Worm (Caenorhabditis elegans) whole organism, L4 larva: ENCODE measurements around the gene msp-81.

Source experiments
- D1046.2 ChIP-seq: fragments of 200-800 bp; sonication (Bioruptor generic); IDR thresholded peaks from 2 replicates; pipeline ENCODE4 v1.3.6; 2022; ENCODE audit warnings: missing genetic modification characterization, missing compliant biosample characterization
- F10B5.3 ChIP-seq: sonication (generic microtip); optimal IDR thresholded peaks from 2 replicates; lab custom pipeline; 2016; ENCODE audit warnings: mild to moderate bottlenecking, missing genetic modification characterization, missing compliant biosample characterization
- F26F4.8 ChIP-seq: fragments of 200-800 bp; sonication (Bioruptor generic); conservative IDR thresholded peaks from 2 replicates; pipeline ENCODE4 v1.3.6; 2022; ENCODE audit warnings: missing genetic modification characterization, missing compliant biosample characterization
- F49E8.2 ChIP-seq: sonication (generic microtip); optimal IDR thresholded peaks from 2 replicates; lab custom pipeline; 2016; ENCODE audit warnings: missing compliant biosample characterization, mild to moderate bottlenecking, missing genetic modification characterization, borderline replicate concordance
- T20F7.1 ChIP-seq: fragments of 200-800 bp; sonication (Bioruptor generic); optimal IDR thresholded peaks from 2 replicates; lab custom pipeline; 2018; ENCODE audit warnings: mild to moderate bottlenecking, missing genetic modification characterization, missing compliant biosample characterization
- Y5F2A.4 ChIP-seq: fragments of 200-800 bp; sonication (Bioruptor generic); optimal IDR thresholded peaks from 2 replicates; lab custom pipeline; 2018; ENCODE audit warnings: mild to moderate bottlenecking, missing genetic modification characterization, missing compliant biosample characterization
- Y75B8A.6 ChIP-seq: fragments of 200-800 bp; sonication (Bioruptor generic); IDR thresholded peaks from 2 replicates; pipeline ENCODE4 v1.3.6; 2022; ENCODE audit warnings: missing genetic modification reagents, missing genetic modification characterization, missing compliant biosample characterization
- aha-1 ChIP-seq: fragments of 150-350 bp; peaks from one replicate; lab custom pipeline; 2014; ENCODE audit warnings: missing biosample characterization, missing genetic modification characterization
- arid-1 ChIP-seq: fragments of 200-800 bp; sonication (Bioruptor generic); conservative IDR thresholded peaks from 2 replicates; pipeline ENCODE4 v1.3.6; 2022; ENCODE audit warnings: missing genetic modification reagents, missing genetic modification characterization, missing compliant biosample characterization
- attf-4 ChIP-seq: sonication (generic microtip); optimal IDR thresholded peaks from 3 replicates; lab custom pipeline; 2017; ENCODE audit warnings: missing biosample characterization, missing genetic modification characterization
- ceh-28 ChIP-seq: fragments of 150-350 bp; optimal IDR thresholded peaks from 2 replicates; lab custom pipeline; 2014; ENCODE audit warnings: missing biosample characterization, missing genetic modification reagents, missing genetic modification characterization
- ceh-44 ChIP-seq: fragments of 200-800 bp; sonication (Bioruptor generic); IDR thresholded peaks from 2 replicates; pipeline ENCODE4 v1.3.6; 2022; ENCODE audit warnings: missing genetic modification reagents, missing genetic modification characterization, missing compliant biosample characterization
- ceh-82 ChIP-seq: sonication (generic microtip); optimal IDR thresholded peaks from 2 replicates; lab custom pipeline; 2017; ENCODE audit warnings: missing biosample characterization, missing genetic modification characterization
- daf-16 ChIP-seq, 3 experiments: sonication (generic microtip); optimal IDR thresholded peaks; 2 replicates each; lab custom pipeline; 2016 to 2017; ENCODE audit warnings: missing genetic modification characterization in 3 of 3, missing genetic modification reagents in 3 of 3, mild to moderate bottlenecking in 2 of 3, missing compliant biosample characterization in 2 of 3, missing biosample characterization in 1 of 3, moderate library complexity in 1 of 3
- daf-8 ChIP-seq: fragments of 200-800 bp; sonication (Bioruptor generic); IDR thresholded peaks from 2 replicates; pipeline ENCODE4 v1.3.6; 2022; ENCODE audit warnings: missing genetic modification characterization, missing compliant biosample characterization
- dmd-6 ChIP-seq: fragments of 200-800 bp; sonication (Bioruptor generic); IDR thresholded peaks from 2 replicates; pipeline ENCODE4 v1.3.6; 2022; ENCODE audit warnings: missing genetic modification reagents, missing genetic modification characterization, missing compliant biosample characterization
- dve-1 ChIP-seq: sonication (generic microtip); optimal IDR thresholded peaks from 2 replicates; lab custom pipeline; 2017; ENCODE audit warnings: antibody characterized with exemption, mild to moderate bottlenecking, missing genetic modification characterization, missing compliant biosample characterization; ENCODE audit not compliant: insufficient read depth
- egl-43 ChIP-seq: fragments of 200-800 bp; sonication (Bioruptor generic); IDR thresholded peaks from 2 replicates; pipeline ENCODE4 v1.3.6; 2022; ENCODE audit warnings: missing genetic modification reagents, missing genetic modification characterization, missing compliant biosample characterization
- gei-8 ChIP-seq: fragments of 200-800 bp; sonication (Bioruptor generic); optimal IDR thresholded peaks from 2 replicates; lab custom pipeline; 2018; ENCODE audit warnings: mild to moderate bottlenecking, missing genetic modification characterization, missing compliant biosample characterization
- hif-1 ChIP-seq, 2 experiments: sonication (generic microtip); optimal IDR thresholded peaks; 2 replicates each; lab custom pipeline; 2016 to 2017; ENCODE audit warnings: missing compliant biosample characterization in 2 of 2, missing genetic modification characterization in 2 of 2, missing genetic modification reagents in 2 of 2, missing genotype in 2 of 2, mild to moderate bottlenecking in 1 of 2
- hmg-1.1 ChIP-seq: fragments of 200-800 bp; sonication (Bioruptor generic); IDR thresholded peaks from 2 replicates; pipeline ENCODE4 v1.3.6; 2022; ENCODE audit warnings: missing genetic modification reagents, missing genetic modification characterization, missing compliant biosample characterization
- lin-1 ChIP-seq: fragments of 200-800 bp; sonication (Bioruptor generic); IDR thresholded peaks from 2 replicates; pipeline ENCODE4 v1.3.6; 2022; ENCODE audit warnings: missing genetic modification reagents, missing genetic modification characterization, missing compliant biosample characterization
- lin-38 ChIP-seq: fragments of 200-800 bp; sonication (Bioruptor generic); IDR thresholded peaks from 2 replicates; pipeline ENCODE4 v1.3.6; 2022; ENCODE audit warnings: missing genetic modification reagents, missing genetic modification characterization, missing compliant biosample characterization
- madf-5 ChIP-seq, 2 experiments: fragments of 200-800 bp; sonication (Bioruptor generic); IDR thresholded peaks; 2 replicates each; pipeline ENCODE4 v1.3.6; 2022; ENCODE audit warnings: missing compliant biosample characterization in 2 of 2, missing genetic modification characterization in 2 of 2
- madf-9 ChIP-seq: fragments of 200-800 bp; sonication (Bioruptor generic); conservative IDR thresholded peaks from 2 replicates; pipeline ENCODE4 v1.3.6; 2022; ENCODE audit warnings: missing genetic modification reagents, missing genetic modification characterization, missing compliant biosample characterization
- mdl-1 ChIP-seq, 2 experiments: fragments of 150-350 bp in 1 of 2; sonication (generic microtip) in 1 of 2; optimal IDR thresholded peaks; 2 replicates each; lab custom pipeline; 2014 to 2017; ENCODE audit warnings: missing biosample characterization in 2 of 2, missing genetic modification characterization in 2 of 2
- mep-1 ChIP-seq: fragments of 150-350 bp; sonication (generic microtip); optimal IDR thresholded peaks from 3 replicates; lab custom pipeline; 2014; ENCODE audit warnings: missing biosample characterization, missing genetic modification characterization
- mxl-3 ChIP-seq: fragments of 200-800 bp; sonication (Bioruptor generic); optimal IDR thresholded peaks from 2 replicates; lab custom pipeline; 2018; ENCODE audit warnings: mild to moderate bottlenecking, missing genetic modification characterization, missing compliant biosample characterization
- nhr-102 ChIP-seq: sonication (generic microtip); optimal IDR thresholded peaks from 2 replicates; lab custom pipeline; 2016; ENCODE audit warnings: mild to moderate bottlenecking, missing genetic modification characterization, moderate library complexity, missing compliant biosample characterization
- nhr-111 ChIP-seq: fragments of 200-800 bp; sonication (Bioruptor generic); optimal IDR thresholded peaks from 2 replicates; lab custom pipeline; 2018; ENCODE audit warnings: mild to moderate bottlenecking, missing genetic modification characterization, missing compliant biosample characterization
- nhr-25 ChIP-seq: sonication (generic microtip); optimal IDR thresholded peaks from 2 replicates; lab custom pipeline; 2017; ENCODE audit warnings: missing genetic modification characterization, mild to moderate bottlenecking, missing compliant biosample characterization, antibody characterized with exemption, moderate library complexity, borderline replicate concordance; ENCODE audit not compliant: insufficient read depth
- nhr-28 ChIP-seq: fragments of 150-350 bp; optimal IDR thresholded peaks from 2 replicates; lab custom pipeline; 2014; ENCODE audit warnings: missing biosample characterization, missing genetic modification characterization
- pqm-1 ChIP-seq: sonication (generic microtip); optimal IDR thresholded peaks from 2 replicates; lab custom pipeline; 2017; ENCODE audit warnings: missing biosample characterization, missing genetic modification characterization
- skn-1 ChIP-seq: fragments of 150-350 bp; optimal IDR thresholded peaks from 2 replicates; lab custom pipeline; 2014; ENCODE audit warnings: missing biosample characterization, missing genetic modification characterization
- snpc-4 ChIP-seq: fragments of 150-350 bp; optimal IDR thresholded peaks from 2 replicates; lab custom pipeline; 2014; ENCODE audit warnings: missing biosample characterization, missing genetic modification characterization
- unc-130 ChIP-seq: sonication (generic microtip); optimal IDR thresholded peaks from 2 replicates; lab custom pipeline; 2016; ENCODE audit warnings: missing genetic modification reagents, missing genetic modification characterization, missing compliant biosample characterization
- vab-7 ChIP-seq: fragments of 200-800 bp; sonication (Bioruptor generic); IDR thresholded peaks from 2 replicates; pipeline ENCODE4 v1.3.6; 2022; ENCODE audit warnings: missing genetic modification reagents, missing genetic modification characterization, missing compliant biosample characterization

The msp-81 gene

ce11 chrIV:9857952-9858488, 21.8 kb upstream of the msp-81 start, which contains the start of gene npp-1 (continued):
- no peak for TF ChIP-seq attf-4 (tag; lab: Kevin White, UChicago)
- TF ChIP-seq D1046.2 (GFP tag; lab: Robert Waterston, UW), result no peak
- no peak for TF ChIP-seq mep-1 (tag; lab: Kevin White, UChicago)
- no peak for TF ChIP-seq gei-8 (GFP tag; lab: Kevin White, UChicago)
- TF ChIP-seq F49E8.2 (tag; lab: Kevin White, UChicago), result no peak
- TF ChIP-seq nhr-102 (tag; lab: Kevin White, UChicago), result no peak
- TF ChIP-seq Y75B8A.6 (GFP tag; lab: Robert Waterston, UW), result no peak
- no peak for TF ChIP-seq ceh-44
- TF ChIP-seq mdl-1 (tag; optimal IDR thresholded peaks at IDR 0.05; lab: Kevin White, UChicago), result no peak
- TF ChIP-seq daf-16 (GFP tag; optimal IDR thresholded peaks at IDR 0.05; lab: Kevin White, UChicago), result no peak
- TF ChIP-seq daf-16 (tag; optimal IDR thresholded peaks at IDR 0.05; lab: Kevin White, UChicago), result peak; percentile 12
- TF ChIP-seq F10B5.3, result no peak
- TF ChIP-seq Y5F2A.4 (GFP tag; lab: Kevin White, UChicago), result no peak
- TF ChIP-seq vab-7 (GFP tag; lab: Robert Waterston, UW), result 0 out of 2 replicates have a peak, but pooled peaks have one; percentile 5
- TF ChIP-seq snpc-4 (tag; lab: Kevin White, UChicago), result no peak
- TF ChIP-seq madf-5 (GFP tag; IDR thresholded peaks at IDR 0.05; lab: Robert Waterston, UW), result no peak
- TF ChIP-seq T20F7.1 (GFP tag; lab: Kevin White, UChicago), result peak; percentile 7
- no peak for TF ChIP-seq arid-1 (GFP tag; lab: Robert Waterston, UW)
- TF ChIP-seq lin-38 (GFP tag; lab: Robert Waterston, UW), result peak; percentile 86
- TF ChIP-seq nhr-111 (GFP tag; lab: Kevin White, UChicago), result no peak
- TF ChIP-seq unc-130 (GFP tag; lab: Kevin White, UChicago), result peak; percentile 10
- no peak for TF ChIP-seq egl-43 (GFP tag; lab: Robert Waterston, UW)
- no peak for TF ChIP-seq lin-1 (GFP tag; lab: Robert Waterston, UW)
- no peak for TF ChIP-seq ceh-28 (tag; lab: Kevin White, UChicago)
- no peak for TF ChIP-seq nhr-25
- TF ChIP-seq hif-1 (tag; optimal IDR thresholded peaks at IDR 0.05; lab: Kevin White, UChicago), result no peak
- TF ChIP-seq mxl-3 (GFP tag; lab: Kevin White, UChicago), result no peak
- peak; percentile 57 for TF ChIP-seq aha-1 (tag; lab: Kevin White, UChicago)
- TF ChIP-seq ceh-82 (tag; lab: Kevin White, UChicago), result no peak
- TF ChIP-seq F26F4.8 (GFP tag; lab: Robert Waterston, UW), result no peak
- peak; percentile 17 for TF ChIP-seq nhr-28 (tag; lab: Kevin White, UChicago)
- no peak for TF ChIP-seq daf-8 (GFP tag; lab: Robert Waterston, UW)

ce11 chrIV:9855712-9856111, 19.5 kb upstream of the msp-81 start, which contains the start of gene K07F5.12:
K07F5.12 (plus strand) TSS chrIV:9856012.
- TF ChIP-seq skn-1 (tag; lab: Kevin White, UChicago) (no peak), madf-9 (GFP tag; lab: Robert Waterston, UW) (no peak)

- peak; percentile 30; the same call in 1 of the 2 replicates for TF ChIP-seq dmd-6 (GFP tag; lab: Robert Waterston, UW)
- TF ChIP-seq mep-1 (tag; lab: Kevin White, UChicago), result no peak
- peak; percentile 13 for TF ChIP-seq dve-1
- TF ChIP-seq pqm-1, result peak; percentile 47
- no peak for TF ChIP-seq hmg-1.1 (GFP tag; lab: Robert Waterston, UW)
These were observed 18.7 kb upstream of the msp-81 start for ce11 chrIV:9854952-9855351.
